Fruit fly (Drosophila melanogaster) S2 (cell line): ENCODE data around the gene Trm7-34.

Experiments
- CG8478 ChIP-seq: fragments of >200 bp; optimal IDR thresholded peaks from 2 replicates; lab custom pipeline; 2018
- CTCF ChIP-seq, 2 experiments: fragments of >200 bp; optimal IDR thresholded peaks; 2 replicates each; lab custom pipeline; 2018

DNA sequence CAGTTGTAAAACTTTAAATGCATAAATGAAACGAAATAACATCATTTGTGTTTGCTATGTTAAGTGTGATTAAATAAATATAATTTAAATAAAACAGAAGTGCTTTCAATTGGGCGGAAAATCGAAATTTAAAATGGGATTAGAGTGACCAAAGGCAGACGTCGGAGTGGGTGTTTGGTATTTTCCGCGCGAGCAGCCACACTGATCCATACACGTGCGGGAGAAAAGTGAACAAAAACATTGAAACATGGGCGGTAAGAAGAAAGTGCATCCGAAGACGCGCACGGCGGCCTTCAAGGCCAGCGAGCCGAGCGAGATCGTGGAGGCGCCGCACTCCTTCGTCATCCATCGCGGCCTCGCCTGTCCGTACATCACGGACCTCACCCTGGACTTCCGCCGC, 17.6 kb downstream of the Trm7-34 start, which contains the start of gene ppan:
- TF ChIP-seq CG8478 (lab: Kevin White, UChicago): no peak
- no peak for TF ChIP-seq CTCF (optimal IDR thresholded peaks at IDR 0.05; lab: Kevin White, UChicago)
